Worm (Caenorhabditis elegans) whole organism, L1 larva: ENCODE results near the gene srlf-17.
A peak's percentile ranks its signal among the peaks of the same experiment; 100 is the strongest.

Source experiments
- C04F5.9 ChIP-seq: sonication (generic microtip); optimal IDR thresholded peaks from 2 replicates; lab custom pipeline; 2016; ENCODE audit warnings: missing genetic modification characterization, missing compliant biosample characterization
- C16A3.4 ChIP-seq: fragments of 150-350 bp; optimal IDR thresholded peaks from 2 replicates; lab custom pipeline; 2014; ENCODE audit warnings: missing biosample characterization, missing genetic modification characterization
- F16B12.6 ChIP-seq: fragments of 150-350 bp; optimal IDR thresholded peaks from 2 replicates; lab custom pipeline; 2014; ENCODE audit warnings: missing biosample characterization, missing genetic modification characterization
- alr-1 ChIP-seq: fragments of 200-800 bp; sonication (Bioruptor generic); optimal IDR thresholded peaks from 2 replicates; lab custom pipeline; 2018; ENCODE audit warnings: borderline replicate concordance, mild to moderate bottlenecking, missing genetic modification characterization, missing compliant biosample characterization
- dpl-1 ChIP-seq, 3 experiments: fragments of 150-350 bp in 2 of 3; sonication (generic microtip) in 1 of 3; optimal IDR thresholded peaks; 2 replicates each; lab custom pipeline; 2014 to 2017; ENCODE audit warnings: missing biosample characterization in 3 of 3, missing genetic modification characterization in 3 of 3, missing genetic modification reagents in 3 of 3
- dsc-1 ChIP-seq: sonication (generic microtip); optimal IDR thresholded peaks from 2 replicates; lab custom pipeline; 2016; ENCODE audit warnings: mild to moderate bottlenecking, missing genetic modification characterization, missing compliant biosample characterization
- efl-1 ChIP-seq, 4 experiments: fragments of 150-350 bp; optimal IDR thresholded peaks in 3 of 4; peaks in 1 of 4; 1 replicate in 1 of 4; 2 replicates in 3 of 4; lab custom pipeline; 2014; ENCODE audit warnings: missing biosample characterization in 2 of 4, missing genetic modification characterization in 2 of 4, missing genetic modification reagents in 2 of 4
- egl-13 ChIP-seq: sonication (generic microtip); optimal IDR thresholded peaks from 2 replicates; lab custom pipeline; 2016; ENCODE audit warnings: missing genotype, missing genetic modification reagents, missing genetic modification characterization, missing compliant biosample characterization
- elt-3 ChIP-seq, 6 experiments: fragments of 150-350 bp in 1 of 6; sonication (generic microtip); optimal IDR thresholded peaks; 2 replicates each; lab custom pipeline; 2017 to 2018; ENCODE audit warnings: missing biosample characterization in 6 of 6, missing genetic modification characterization in 6 of 6, inconsistent platforms in 1 of 6
- ets-5 ChIP-seq: fragments of 200-800 bp; sonication (Bioruptor generic); IDR thresholded peaks from 2 replicates; pipeline ENCODE4 v1.3.6; 2022; ENCODE audit warnings: missing genetic modification characterization, missing compliant biosample characterization
- fkh-10 ChIP-seq: sonication (generic microtip); optimal IDR thresholded peaks from 2 replicates; lab custom pipeline; 2017; ENCODE audit warnings: missing biosample characterization, missing genetic modification reagents, missing genetic modification characterization
- fkh-8 ChIP-seq: sonication (generic microtip); optimal IDR thresholded peaks from 2 replicates; lab custom pipeline; 2016; ENCODE audit warnings: mild to moderate bottlenecking, missing genetic modification characterization, missing compliant biosample characterization
- fos-1 ChIP-seq: fragments of 150-350 bp; optimal IDR thresholded peaks from 2 replicates; lab custom pipeline; 2014; ENCODE audit warnings: missing biosample characterization, missing genetic modification characterization
- hlh-4 ChIP-seq: sonication (generic microtip); optimal IDR thresholded peaks from 2 replicates; lab custom pipeline; 2016; ENCODE audit warnings: mild to moderate bottlenecking, missing genetic modification characterization, missing compliant biosample characterization
- lin-13 ChIP-seq: fragments of 150-350 bp; optimal IDR thresholded peaks from 2 replicates; lab custom pipeline; 2014; ENCODE audit warnings: missing biosample characterization, missing genetic modification reagents, missing genetic modification characterization
- lin-14 ChIP-seq: fragments of 200-800 bp; sonication (Bioruptor generic); optimal IDR thresholded peaks from 2 replicates; lab custom pipeline; 2018; ENCODE audit warnings: mild to moderate bottlenecking, missing genetic modification characterization, moderate library complexity, missing compliant biosample characterization
- lin-39 ChIP-seq: fragments of 150-350 bp; optimal IDR thresholded peaks from 2 replicates; lab custom pipeline; 2014; ENCODE audit warnings: missing biosample characterization, missing genetic modification reagents, missing genetic modification characterization
- lir-3 ChIP-seq: sonication (generic microtip); optimal IDR thresholded peaks from 2 replicates; lab custom pipeline; 2016; ENCODE audit warnings: mild to moderate bottlenecking, missing genetic modification characterization, moderate library complexity, missing compliant biosample characterization; ENCODE audit not compliant: poor library complexity
- mdl-1 ChIP-seq, 2 experiments: fragments of 150-350 bp; optimal IDR thresholded peaks; 2 replicates each; lab custom pipeline; 2014 to 2017; ENCODE audit warnings: missing biosample characterization in 2 of 2, missing genetic modification characterization in 2 of 2, inconsistent platforms in 1 of 2
- mef-2 ChIP-seq: fragments of 150-350 bp; optimal IDR thresholded peaks from 2 replicates; lab custom pipeline; 2014; ENCODE audit warnings: missing biosample characterization, missing genetic modification characterization
- mep-1 ChIP-seq: fragments of 150-350 bp; optimal IDR thresholded peaks from 2 replicates; lab custom pipeline; 2014; ENCODE audit warnings: missing biosample characterization, missing genetic modification characterization
- nhr-11 ChIP-seq: fragments of 150-350 bp; optimal IDR thresholded peaks from 2 replicates; lab custom pipeline; 2014; ENCODE audit warnings: missing biosample characterization, missing genetic modification characterization
- nhr-12 ChIP-seq: sonication (generic microtip); optimal IDR thresholded peaks from 2 replicates; lab custom pipeline; 2017; ENCODE audit warnings: missing biosample characterization, missing genetic modification characterization
- nhr-19 ChIP-seq: fragments of 200-800 bp; sonication (Bioruptor generic); conservative IDR thresholded peaks from 2 replicates; pipeline ENCODE4 v1.3.6; 2022; ENCODE audit warnings: missing genetic modification characterization, missing compliant biosample characterization
- nhr-20 ChIP-seq: sonication (generic microtip); optimal IDR thresholded peaks from 2 replicates; lab custom pipeline; 2016; ENCODE audit warnings: mild to moderate bottlenecking, missing genetic modification characterization, missing compliant biosample characterization
- nhr-237 ChIP-seq: fragments of 150-350 bp; optimal IDR thresholded peaks from 2 replicates; lab custom pipeline; 2014; ENCODE audit warnings: missing biosample characterization, missing genetic modification characterization
- nhr-47 ChIP-seq: sonication (generic microtip); optimal IDR thresholded peaks from 2 replicates; lab custom pipeline; 2016; ENCODE audit warnings: mild to moderate bottlenecking, missing genetic modification characterization, moderate library complexity, missing compliant biosample characterization
- nhr-71 ChIP-seq: sonication (generic microtip); optimal IDR thresholded peaks from 2 replicates; lab custom pipeline; 2016; ENCODE audit warnings: mild to moderate bottlenecking, missing genetic modification characterization, moderate library complexity, missing compliant biosample characterization
- nhr-76 ChIP-seq: sonication (generic microtip); optimal IDR thresholded peaks from 2 replicates; lab custom pipeline; 2017; ENCODE audit warnings: missing biosample characterization, missing genetic modification characterization
- nhr-84 ChIP-seq: sonication (generic microtip); optimal IDR thresholded peaks from 2 replicates; lab custom pipeline; 2017; ENCODE audit warnings: missing biosample characterization, missing genetic modification characterization
- nhr-85 ChIP-seq: sonication (generic microtip); peaks from one replicate; lab custom pipeline; 2016; ENCODE audit warnings: missing genetic modification characterization, inconsistent platforms, missing compliant biosample characterization
- nhr-90 ChIP-seq: sonication (generic microtip); optimal IDR thresholded peaks from 2 replicates; lab custom pipeline; 2016; ENCODE audit warnings: mild to moderate bottlenecking, missing genetic modification characterization, missing compliant biosample characterization; ENCODE audit not compliant: poor library complexity
- pqm-1 ChIP-seq: sonication (generic microtip); optimal IDR thresholded peaks from 3 replicates; lab custom pipeline; 2017; ENCODE audit warnings: missing biosample characterization, missing genetic modification characterization
- rnt-1 ChIP-seq: sonication (generic microtip); optimal IDR thresholded peaks from 2 replicates; lab custom pipeline; 2016; ENCODE audit warnings: mild to moderate bottlenecking, missing genetic modification characterization, moderate library complexity, missing compliant biosample characterization
- skn-1 ChIP-seq: fragments of 150-350 bp; optimal IDR thresholded peaks from 2 replicates; lab custom pipeline; 2014; ENCODE audit warnings: missing biosample characterization, missing genetic modification characterization
- snu-23 ChIP-seq: sonication (generic microtip); optimal IDR thresholded peaks from 2 replicates; lab custom pipeline; 2016; ENCODE audit warnings: missing genetic modification characterization, missing compliant biosample characterization
- tbx-2 ChIP-seq: sonication (generic microtip); optimal IDR thresholded peaks from 2 replicates; lab custom pipeline; 2016; ENCODE audit warnings: missing genetic modification characterization, missing compliant biosample characterization
- tlp-1 ChIP-seq: fragments of 150-350 bp; optimal IDR thresholded peaks from 2 replicates; lab custom pipeline; 2014; ENCODE audit warnings: missing biosample characterization, missing genetic modification characterization
- unc-130 ChIP-seq: fragments of 150-350 bp; optimal IDR thresholded peaks from 2 replicates; lab custom pipeline; 2017; ENCODE audit warnings: missing biosample characterization, missing genetic modification characterization, inconsistent platforms
- unc-62 ChIP-seq: fragments of 150-350 bp; optimal IDR thresholded peaks from 2 replicates; lab custom pipeline; 2014; ENCODE audit warnings: missing biosample characterization, missing genetic modification reagents, missing genetic modification characterization
- unc-86 ChIP-seq: sonication (generic microtip); optimal IDR thresholded peaks from 2 replicates; lab custom pipeline; 2016; ENCODE audit warnings: missing genetic modification characterization, missing compliant biosample characterization
- unc-98 ChIP-seq: fragments of 200-800 bp; sonication (Bioruptor generic); IDR thresholded peaks from 2 replicates; pipeline ENCODE4 v1.3.6; 2022; ENCODE audit warnings: missing genetic modification characterization, missing compliant biosample characterization
- vab-15 ChIP-seq: sonication (generic microtip); optimal IDR thresholded peaks from 2 replicates; lab custom pipeline; 2017; ENCODE audit warnings: missing genotype, mild to moderate bottlenecking, missing genetic modification characterization, missing compliant biosample characterization
- xbp-1 ChIP-seq: sonication (generic microtip); optimal IDR thresholded peaks from 2 replicates; lab custom pipeline; 2016; ENCODE audit warnings: missing genetic modification characterization, missing compliant biosample characterization
- ztf-4 ChIP-seq: fragments of 150-350 bp; optimal IDR thresholded peaks from 2 replicates; lab custom pipeline; 2014; ENCODE audit warnings: missing biosample characterization, missing genetic modification characterization

Gene srlf-17

DNA sequence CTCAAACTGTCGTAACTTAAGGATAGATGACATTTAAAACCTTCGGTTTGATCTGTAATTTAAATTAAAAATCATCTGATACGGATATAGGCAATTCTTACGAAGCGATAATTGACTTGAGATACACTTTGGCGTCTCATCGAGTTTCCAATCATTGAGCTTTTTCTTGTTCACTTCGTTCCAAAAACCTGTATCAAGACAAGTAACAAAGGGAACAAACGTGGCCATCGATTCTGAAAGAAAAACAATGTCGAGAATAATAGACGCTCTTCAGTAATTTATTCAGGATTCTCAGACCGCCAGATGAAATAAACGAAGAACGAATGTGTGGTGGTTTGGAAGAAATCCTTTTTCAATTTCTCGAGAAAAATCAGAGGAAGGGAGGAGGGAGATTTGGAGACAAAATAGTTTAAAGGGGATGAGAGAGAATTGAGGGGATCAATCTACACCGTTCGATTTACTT lies 21.7 kb downstream of the srlf-17 start, which contains the start of gene atg-7 (continued):
- TF ChIP-seq F16B12.6 (tag; lab: Kevin White, UChicago) (no peak), xbp-1 (tag; lab: Kevin White, UChicago) (peak; percentile 14), fkh-10 (GFP tag; lab: Kevin White, UChicago) (no peak), nhr-85 (tag; lab: Kevin White, UChicago) (peak; percentile 69), ztf-4 (tag; lab: Kevin White, UChicago) (peak; percentile 12)

ce11 chrIV:11078482-11078881 lies 24.0 kb downstream of the srlf-17 start, which contains the start of gene Y5F2A.4:
Y5F2A.4 (minus strand) TSS chrIV:11078582.
- TF ChIP-seq egl-13: no peak
- TF ChIP-seq ets-5 (GFP tag; lab: Robert Waterston, UW): no peak
- TF ChIP-seq vab-15: no peak
- no peak for TF ChIP-seq dpl-1 (GFP tag; optimal IDR thresholded peaks at IDR 0.05; lab: Kevin White, UChicago)
- no peak for TF ChIP-seq nhr-237
- no peak for TF ChIP-seq nhr-76
- TF ChIP-seq ztf-4 (tag; lab: Kevin White, UChicago): no peak
- no peak for TF ChIP-seq lin-39 (tag; lab: Kevin White, UChicago)
- TF ChIP-seq lir-3 (tag; lab: Kevin White, UChicago): no peak
- TF ChIP-seq alr-1 (tag; lab: Kevin White, UChicago): no peak
- TF ChIP-seq skn-1: no peak
- no peak for TF ChIP-seq dsc-1
- TF ChIP-seq lin-14 (GFP tag; lab: Kevin White, UChicago): no peak

ce11 chrIV:11070895-11071294 lies 31.6 kb downstream of the srlf-17 start:
- TF ChIP-seq nhr-237 (peak; percentile 68), rnt-1 (tag; lab: Kevin White, UChicago) (peak; percentile 71), lir-3 (tag; lab: Kevin White, UChicago) (peak; percentile 57)

ce11 chrIV:11068314-11068713 lies 34.2 kb downstream of the srlf-17 start:
- TF ChIP-seq lir-3 (tag; lab: Kevin White, UChicago): peak; percentile 60
- no peak for TF ChIP-seq nhr-12 (tag; lab: Kevin White, UChicago)
- TF ChIP-seq tlp-1 (tag; lab: Kevin White, UChicago): no peak
- peak; percentile 83 for TF ChIP-seq nhr-11 (tag; lab: Kevin White, UChicago)
- TF ChIP-seq lin-14 (GFP tag; lab: Kevin White, UChicago): peak; percentile 90
- peak; percentile 57 for TF ChIP-seq tbx-2 (tag; lab: Kevin White, UChicago)
- peak; percentile 27 for TF ChIP-seq C16A3.4
- peak; percentile 61 for TF ChIP-seq unc-62 (GFP tag; lab: Kevin White, UChicago)
- TF ChIP-seq C04F5.9 (tag; lab: Kevin White, UChicago): peak; percentile 18
- TF ChIP-seq unc-86 (tag; lab: Kevin White, UChicago): no peak
- TF ChIP-seq fos-1 (tag; lab: Kevin White, UChicago): peak; percentile 33
- TF ChIP-seq nhr-85 (tag; lab: Kevin White, UChicago): peak; percentile 39
- TF ChIP-seq nhr-71 (tag; lab: Kevin White, UChicago): peak; percentile 96
- TF ChIP-seq rnt-1 (tag; lab: Kevin White, UChicago): peak; percentile 82
- no peak for TF ChIP-seq elt-3 (tag; optimal IDR thresholded peaks at IDR 0.05; lab: Kevin White, UChicago)
- TF ChIP-seq dpl-1 (GFP tag; optimal IDR thresholded peaks at IDR 0.05; lab: Kevin White, UChicago): peak in 1 of 3 experiments; percentile 3
- peak; percentile 96 for TF ChIP-seq lin-39 (tag; lab: Kevin White, UChicago)
- TF ChIP-seq xbp-1 (tag; lab: Kevin White, UChicago): peak; percentile 35
- TF ChIP-seq F16B12.6 (tag; lab: Kevin White, UChicago): no peak
- peak; percentile 15 to 44 for TF ChIP-seq efl-1 (optimal IDR thresholded peaks at IDR 0.05; lab: Kevin White, UChicago)
- peak in 1 of 2 experiments; percentile 65 for TF ChIP-seq efl-1 (GFP tag; optimal IDR thresholded peaks at IDR 0.05 in 1 of 2; lab: Kevin White, UChicago)
- TF ChIP-seq nhr-20 (tag; lab: Kevin White, UChicago): peak; percentile 66
- TF ChIP-seq mep-1 (tag; lab: Kevin White, UChicago): peak; percentile 8
- TF ChIP-seq nhr-19 (GFP tag; lab: Robert Waterston, UW): peak; percentile 88
- TF ChIP-seq unc-130: peak; percentile 42
- no peak for TF ChIP-seq fkh-8 (tag; lab: Kevin White, UChicago)
- peak; percentile 64 for TF ChIP-seq snu-23 (GFP tag; lab: Kevin White, UChicago)
- TF ChIP-seq vab-15: no peak
- peak; percentile 46 for TF ChIP-seq lin-13 (GFP tag; lab: Kevin White, UChicago)
- no peak for TF ChIP-seq hlh-4 (tag; lab: Kevin White, UChicago)
- TF ChIP-seq unc-98: peak; percentile 44; the same call in 1 of the 2 replicates
- TF ChIP-seq pqm-1: no peak
- TF ChIP-seq nhr-84 (tag; lab: Kevin White, UChicago): no peak
- no peak for TF ChIP-seq mef-2 (tag; lab: Kevin White, UChicago)
- TF ChIP-seq nhr-90 (tag; lab: Kevin White, UChicago): no peak
- peak in 1 of 2 experiments; percentile 0 for TF ChIP-seq mdl-1 (tag; optimal IDR thresholded peaks at IDR 0.05; lab: Kevin White, UChicago)
- TF ChIP-seq nhr-47 (tag; lab: Kevin White, UChicago): peak; percentile 53
